Fruit fly (Drosophila melanogaster) ovary, adult (tissue): ENCODE results near the gene Muc11A.

ENCODE experiments used
- CG17801 ChIP-seq: fragments of 200-800 bp; optimal IDR thresholded peaks from 2 replicates; lab custom pipeline; 2019; ENCODE audit warnings: missing biosample characterization, mild to moderate bottlenecking, missing genetic modification characterization, moderate library complexity; ENCODE audit not compliant: partially characterized antibody

Muc11A gene

dm6 chrX:12106900-12107299, 47.3 kb downstream of the Muc11A start, which contains the start of gene CG2750:
CG2750 (plus strand) TSS chrX:12107200.
- no peak for TF ChIP-seq CG17801
